Fruit fly (Drosophila melanogaster): ENCODE measurements around the gene Larp4B.

Gene Larp4B

dm6 chr3L:3251659-3252490, 27.2 kb downstream of the Larp4B start (continued):
- TF ChIP-seq CG13775 (GFP tag; optimal IDR thresholded peaks at IDR 0.05): no peak
- no peak for TF ChIP-seq Vsx1 (GFP tag; optimal IDR thresholded peaks at IDR 0.05)
- no peak for TF ChIP-seq CG12659 (GFP tag; optimal IDR thresholded peaks at IDR 0.05)
- no peak for TF ChIP-seq CG18476 (GFP tag; optimal IDR thresholded peaks at IDR 0.05)
- TF ChIP-seq CG1529 (GFP tag; optimal IDR thresholded peaks at IDR 0.05): no peak
- TF ChIP-seq ken (GFP tag; IDR thresholded peaks at IDR 0.05): no peak
- TF ChIP-seq CG11398 (GFP tag; optimal IDR thresholded peaks at IDR 0.05): no peak
- TF ChIP-seq Dp (GFP tag; optimal IDR thresholded peaks at IDR 0.05): peak; percentile 27
- no peak for TF ChIP-seq CG13624 (GFP tag; optimal IDR thresholded peaks at IDR 0.05)
- no peak for TF ChIP-seq da (GFP tag; optimal IDR thresholded peaks at IDR 0.05)
- TF ChIP-seq row (GFP tag; IDR thresholded peaks at IDR 0.05): no peak
- TF ChIP-seq CG11093 (GFP tag; IDR thresholded peaks at IDR 0.05): no peak
- no peak for TF ChIP-seq cas (GFP tag; IDR thresholded peaks at IDR 0.05)
- no peak for TF ChIP-seq toy (GFP tag; IDR thresholded peaks at IDR 0.05)
- no peak for TF ChIP-seq jing (GFP tag; optimal IDR thresholded peaks at IDR 0.05)
- no peak for TF ChIP-seq Neu2 (GFP tag; optimal IDR thresholded peaks at IDR 0.05; ENCODE audit: borderline replicate concordance)
- no peak for TF ChIP-seq gce (GFP tag; IDR thresholded peaks at IDR 0.05)
- TF ChIP-seq Blimp-1 (GFP tag; optimal IDR thresholded peaks at IDR 0.05): peak; percentile 19
- TF ChIP-seq jigr1 (GFP tag; IDR thresholded peaks at IDR 0.05): no peak
- no peak for TF ChIP-seq Camta (GFP tag; optimal IDR thresholded peaks at IDR 0.05)
- no peak for TF ChIP-seq pan (optimal IDR thresholded peaks at IDR 0.05)
- TF ChIP-seq pan (GFP tag; optimal IDR thresholded peaks at IDR 0.05 in 1 of 2, IDR thresholded peaks at IDR 0.05 in 1 of 2): peak in 1 of 2 experiments; percentile 21
- TF ChIP-seq az2 (GFP tag; optimal IDR thresholded peaks at IDR 0.05): no peak
- no peak for TF ChIP-seq CG2202 (tag; optimal IDR thresholded peaks at IDR 0.05)
- no peak for TF ChIP-seq CG9215 (GFP tag; IDR thresholded peaks at IDR 0.05)
- TF ChIP-seq mld (GFP tag; IDR thresholded peaks at IDR 0.05; ENCODE audit: partially characterized antibody): no peak
- TF ChIP-seq Ptx1 (GFP tag; IDR thresholded peaks at IDR 0.05): no peak
- no peak for TF ChIP-seq Hand (GFP tag; optimal IDR thresholded peaks at IDR 0.05)
- TF ChIP-seq chif (GFP tag; optimal IDR thresholded peaks at IDR 0.05): no peak
- TF ChIP-seq salm (tag; optimal IDR thresholded peaks at IDR 0.05): no peak
- TF ChIP-seq CG31388 (GFP tag; optimal IDR thresholded peaks at IDR 0.05): no peak
- no peak for TF ChIP-seq stc (GFP tag; IDR thresholded peaks at IDR 0.05)
- TF ChIP-seq CG10321 (GFP tag; IDR thresholded peaks at IDR 0.05): no peak
- TF ChIP-seq Myb (GFP tag; optimal IDR thresholded peaks at IDR 0.05): peak; percentile 94
- no peak for TF ChIP-seq CG8359 (GFP tag; optimal IDR thresholded peaks at IDR 0.05; ENCODE audit: borderline replicate concordance)
- no peak for TF ChIP-seq Meics (GFP tag; optimal IDR thresholded peaks at IDR 0.05)
- no peak for TF ChIP-seq pita (GFP tag; optimal IDR thresholded peaks at IDR 0.05)
- TF ChIP-seq ham (GFP tag; IDR thresholded peaks at IDR 0.05): no peak
- TF ChIP-seq Pdp1 (GFP tag; optimal IDR thresholded peaks at IDR 0.05): no peak
- no peak for TF ChIP-seq Doc3 (GFP tag; IDR thresholded peaks at IDR 0.05; ENCODE audit: partially characterized antibody)
- TF ChIP-seq Kr (GFP tag; optimal IDR thresholded peaks at IDR 0.05): no peak
- TF ChIP-seq tll (GFP tag; optimal IDR thresholded peaks at IDR 0.05): no peak
- no peak for TF ChIP-seq ap (GFP tag; IDR thresholded peaks at IDR 0.05)
- peak; percentile 45 for TF ChIP-seq sens (GFP tag)
- no peak for TF ChIP-seq H2.0 (GFP tag; IDR thresholded peaks at IDR 0.05)
- TF ChIP-seq insv (GFP tag; optimal IDR thresholded peaks at IDR 0.05): no peak
- TF ChIP-seq dati (GFP tag; IDR thresholded peaks at IDR 0.05): no peak
- no peak for TF ChIP-seq B-H1 (GFP tag; IDR thresholded peaks at IDR 0.05)
- no peak for TF ChIP-seq yki (optimal IDR thresholded peaks at IDR 0.05)
- no peak for TF ChIP-seq CG16815 (GFP tag; optimal IDR thresholded peaks at IDR 0.05)
- TF ChIP-seq sim (GFP tag; IDR thresholded peaks at IDR 0.05): no peak

Data from whole organism, embryonic.